Fruit fly (Drosophila melanogaster) whole organism, embryonic: ENCODE measurements around the gene dmrt11E.
A peak's percentile ranks its signal among the peaks of the same experiment; 100 is the strongest.

Source experiments
- B-H2 ChIP-seq: fragments of 200-800 bp; sonication (Bioruptor generic); optimal IDR thresholded peaks from 2 replicates; lab custom pipeline; 2018; ENCODE audit warnings: missing biosample characterization, mild to moderate bottlenecking, missing genetic modification characterization
- BEAF-32 ChIP-seq: fragments of 200-800 bp; sonication (Bioruptor generic); optimal IDR thresholded peaks from 3 replicates; lab custom pipeline; 2017; ENCODE audit warnings: missing biosample characterization, missing genetic modification characterization, mild to moderate bottlenecking, moderate library complexity, missing genetic modification reagents
- CG10431 ChIP-seq: fragments of 200-800 bp; sonication (Bioruptor generic); optimal IDR thresholded peaks from 3 replicates; lab custom pipeline; 2018; ENCODE audit warnings: missing biosample characterization, mild to moderate bottlenecking, missing genetic modification characterization
- CG16779 ChIP-seq: fragments of 200-800 bp; sonication (Bioruptor generic); IDR thresholded peaks from 2 replicates; pipeline ENCODE4 v1.3.6; 2022; ENCODE audit warnings: missing biosample characterization, missing genetic modification characterization
- CG16863 ChIP-seq: fragments of 200-800 bp; sonication (Bioruptor generic); optimal IDR thresholded peaks from 3 replicates; lab custom pipeline; 2016; ENCODE audit warnings: missing biosample characterization, missing genetic modification characterization
- CG17912 ChIP-seq: fragments of 200-800 bp; sonication (Bioruptor generic); optimal IDR thresholded peaks from 2 replicates; lab custom pipeline; 2018; ENCODE audit warnings: missing biosample characterization, mild to moderate bottlenecking, missing genetic modification characterization
- CG2120 ChIP-seq: fragments of 200-800 bp; sonication (Bioruptor generic); optimal IDR thresholded peaks from 3 replicates; lab custom pipeline; 2016; ENCODE audit warnings: missing biosample characterization, missing genetic modification characterization
- CG2129 ChIP-seq: fragments of 200-800 bp; sonication (Bioruptor generic); IDR thresholded peaks from 2 replicates; pipeline ENCODE4 v1.3.6; 2022; ENCODE audit warnings: missing biosample characterization, missing genetic modification characterization; ENCODE audit not compliant: partially characterized antibody
- CG2199 ChIP-seq: fragments of 200-800 bp; sonication (Bioruptor generic); IDR thresholded peaks from 3 replicates; pipeline ENCODE4 v1.3.6; 2022; ENCODE audit warnings: missing biosample characterization, missing genetic modification characterization
- CG2712 ChIP-seq: fragments of 200-800 bp; optimal IDR thresholded peaks from 3 replicates; lab custom pipeline; 2019; ENCODE audit warnings: missing biosample characterization, mild to moderate bottlenecking, missing genetic modification characterization, moderate library complexity
- CG2875 ChIP-seq: fragments of 200-800 bp; sonication (Bioruptor generic); optimal IDR thresholded peaks from 2 replicates; lab custom pipeline; 2017; ENCODE audit warnings: missing biosample characterization, mild to moderate bottlenecking, missing genetic modification characterization, missing genetic modification reagents
- CG31441 ChIP-seq: fragments of 200-800 bp; sonication (Bioruptor generic); IDR thresholded peaks from 2 replicates; pipeline ENCODE4 v1.3.6; 2022; ENCODE audit warnings: missing biosample characterization, missing genetic modification characterization
- CG34376 ChIP-seq: fragments of 200-800 bp; sonication (Bioruptor generic); optimal IDR thresholded peaks from 2 replicates; lab custom pipeline; 2018; ENCODE audit warnings: missing biosample characterization, mild to moderate bottlenecking, missing genetic modification characterization
- CG6654 ChIP-seq: fragments of 200-800 bp; sonication (Bioruptor generic); optimal IDR thresholded peaks from 2 replicates; lab custom pipeline; 2017; ENCODE audit warnings: missing biosample characterization, mild to moderate bottlenecking, missing genetic modification characterization
- CG6689 ChIP-seq: fragments of 200-800 bp; sonication (Bioruptor generic); IDR thresholded peaks from 2 replicates; pipeline ENCODE4 v1.3.6; 2022; ENCODE audit warnings: missing biosample characterization, missing genetic modification characterization
- CG7928 ChIP-seq: fragments of 200-800 bp; sonication (Bioruptor generic); optimal IDR thresholded peaks from 2 replicates; lab custom pipeline; 2017; ENCODE audit warnings: missing biosample characterization, mild to moderate bottlenecking, missing genetic modification characterization
- CG8281 ChIP-seq: fragments of 200-800 bp; sonication (Bioruptor generic); optimal IDR thresholded peaks from 2 replicates; lab custom pipeline; 2018; ENCODE audit warnings: missing biosample characterization, mild to moderate bottlenecking, missing genetic modification characterization, moderate library complexity
- CG9876 ChIP-seq: fragments of 200-800 bp; sonication (Bioruptor generic); optimal IDR thresholded peaks from 2 replicates; lab custom pipeline; 2016; ENCODE audit warnings: missing biosample characterization, missing genetic modification characterization
- D19A ChIP-seq: fragments of 200-800 bp; optimal IDR thresholded peaks from 3 replicates; lab custom pipeline; 2019; ENCODE audit warnings: missing biosample characterization, mild to moderate bottlenecking, missing genetic modification characterization, moderate library complexity
- Dip2 ChIP-seq: fragments of 200-800 bp; sonication (Bioruptor generic); IDR thresholded peaks from 2 replicates; pipeline ENCODE4 v1.3.6; 2022; ENCODE audit warnings: missing biosample characterization, missing genetic modification characterization
- GATAe ChIP-seq: fragments of 200-800 bp; sonication (Bioruptor generic); conservative IDR thresholded peaks from 2 replicates; pipeline ENCODE4 v1.3.6; 2022; ENCODE audit warnings: missing biosample characterization, missing genetic modification characterization
- HLHmδ ChIP-seq: fragments of 200-800 bp; sonication (Bioruptor generic); optimal IDR thresholded peaks from 2 replicates; lab custom pipeline; 2018; ENCODE audit warnings: missing biosample characterization, mild to moderate bottlenecking, missing genetic modification characterization, moderate library complexity
- Hey ChIP-seq: fragments of 200-800 bp; sonication (Bioruptor generic); optimal IDR thresholded peaks from 3 replicates; lab custom pipeline; 2018; ENCODE audit warnings: missing biosample characterization, mild to moderate bottlenecking, missing genetic modification characterization
- Kr ChIP-seq: fragments of 200-800 bp; sonication (Bioruptor generic); optimal IDR thresholded peaks from 2 replicates; lab custom pipeline; 2017; ENCODE audit warnings: missing biosample characterization, mild to moderate bottlenecking, missing genetic modification characterization
- NFAT ChIP-seq: fragments of 200-800 bp; sonication (Bioruptor generic); IDR thresholded peaks from 2 replicates; pipeline ENCODE4 v1.3.6; 2022; ENCODE audit warnings: missing biosample characterization, missing genetic modification characterization
- Nf-YB ChIP-seq: fragments of 200-800 bp; sonication (Bioruptor generic); optimal IDR thresholded peaks from 3 replicates; lab custom pipeline; 2019; ENCODE audit warnings: missing biosample characterization, mild to moderate bottlenecking, missing genetic modification characterization, moderate library complexity
- Scr ChIP-seq: fragments of 200-800 bp; sonication (Bioruptor generic); IDR thresholded peaks from 2 replicates; pipeline ENCODE4 v1.3.6; 2022; ENCODE audit warnings: missing biosample characterization, missing genetic modification characterization; ENCODE audit not compliant: partially characterized antibody
- Sin3A ChIP-seq: fragments of >200 bp; optimal IDR thresholded peaks from 2 replicates; lab custom pipeline; 2018
- Usf ChIP-seq: fragments of 200-800 bp; sonication (Bioruptor generic); optimal IDR thresholded peaks from 2 replicates; lab custom pipeline; 2017; ENCODE audit warnings: missing genotype, missing biosample characterization, missing genetic modification characterization
- crc ChIP-seq: fragments of 200-800 bp; sonication (Bioruptor generic); optimal IDR thresholded peaks from 2 replicates; lab custom pipeline; 2016; ENCODE audit warnings: missing biosample characterization, missing genetic modification characterization
- disco-r ChIP-seq: fragments of 200-800 bp; sonication (Bioruptor generic); optimal IDR thresholded peaks from 2 replicates; lab custom pipeline; 2016; ENCODE audit warnings: missing biosample characterization, missing genetic modification characterization
- esg ChIP-seq: fragments of 200-800 bp; sonication (Bioruptor generic); conservative IDR thresholded peaks from 2 replicates; pipeline ENCODE4 v1.3.6; 2022; ENCODE audit warnings: missing biosample characterization, missing genetic modification characterization
- fd96Cb ChIP-seq: fragments of 200-800 bp; sonication (Bioruptor generic); optimal IDR thresholded peaks from 2 replicates; lab custom pipeline; 2018; ENCODE audit warnings: missing biosample characterization, mild to moderate bottlenecking, missing genetic modification characterization, moderate library complexity
- gcm ChIP-seq: fragments of 200-800 bp; sonication (Bioruptor generic); optimal IDR thresholded peaks from 2 replicates; lab custom pipeline; 2019; ENCODE audit warnings: missing biosample characterization, mild to moderate bottlenecking, missing genetic modification characterization, moderate library complexity
- her ChIP-seq: fragments of 200-800 bp; sonication (Bioruptor generic); optimal IDR thresholded peaks from 2 replicates; lab custom pipeline; 2016; ENCODE audit warnings: missing biosample characterization, missing genetic modification characterization
- kay ChIP-seq: fragments of 200-800 bp; sonication (Bioruptor generic); optimal IDR thresholded peaks from 2 replicates; lab custom pipeline; 2016; ENCODE audit warnings: missing biosample characterization, missing genetic modification characterization
- ken ChIP-seq: fragments of 200-800 bp; sonication (Bioruptor generic); IDR thresholded peaks from 3 replicates; pipeline ENCODE4 v1.3.6; 2022; ENCODE audit warnings: missing biosample characterization, missing genetic modification characterization
- lilli ChIP-seq: fragments of 200-800 bp; sonication (Bioruptor generic); optimal IDR thresholded peaks from 3 replicates; lab custom pipeline; 2016; ENCODE audit warnings: missing biosample characterization, missing genetic modification characterization
- org-1 ChIP-seq: fragments of 200-800 bp; sonication (Bioruptor generic); optimal IDR thresholded peaks from 2 replicates; lab custom pipeline; 2017; ENCODE audit warnings: missing biosample characterization, missing genetic modification characterization
- otp ChIP-seq: fragments of 200-800 bp; sonication (Bioruptor generic); IDR thresholded peaks from 3 replicates; pipeline ENCODE4, ENCODE4 v1.3.6; 2022; ENCODE audit warnings: missing biosample characterization, missing genetic modification characterization
- run ChIP-seq: fragments of 200-800 bp; sonication (Bioruptor generic); optimal IDR thresholded peaks from 3 replicates; lab custom pipeline; 2018; ENCODE audit warnings: missing biosample characterization, mild to moderate bottlenecking, missing genetic modification characterization
- sens ChIP-seq: fragments of 200-800 bp; sonication (Bioruptor generic); peaks from one replicate; lab custom pipeline; 2016; ENCODE audit warnings: missing biosample characterization, missing genetic modification characterization
- seq ChIP-seq: fragments of 200-800 bp; sonication (Bioruptor generic); IDR thresholded peaks from 2 replicates; pipeline ENCODE4 v1.3.6; 2022; ENCODE audit warnings: missing biosample characterization, missing genetic modification characterization
- sima ChIP-seq: fragments of 200-800 bp; sonication (Bioruptor generic); optimal IDR thresholded peaks from 2 replicates; lab custom pipeline; 2016; ENCODE audit warnings: missing biosample characterization, missing genetic modification characterization
- sisA ChIP-seq: fragments of 200-800 bp; sonication (Bioruptor generic); IDR thresholded peaks from 2 replicates; pipeline ENCODE4 v1.3.6; 2022; ENCODE audit warnings: missing biosample characterization, missing genetic modification characterization
- slp2 ChIP-seq: fragments of 200-800 bp; sonication (Bioruptor generic); optimal IDR thresholded peaks from 2 replicates; lab custom pipeline; 2016; ENCODE audit warnings: missing biosample characterization, missing genetic modification characterization
- ssp ChIP-seq: fragments of 200-800 bp; sonication (Bioruptor generic); IDR thresholded peaks from 2 replicates; pipeline ENCODE4 v1.3.6; 2022; ENCODE audit warnings: missing biosample characterization, missing genetic modification characterization
- stc ChIP-seq: fragments of 200-800 bp; sonication (Bioruptor generic); IDR thresholded peaks from 2 replicates; pipeline ENCODE4 v1.3.6; 2022; ENCODE audit warnings: missing biosample characterization, missing genetic modification characterization
- stwl ChIP-seq: fragments of 200-800 bp; sonication (Bioruptor generic); optimal IDR thresholded peaks from 3 replicates; lab custom pipeline; 2018; ENCODE audit warnings: missing biosample characterization, mild to moderate bottlenecking, missing genetic modification characterization, moderate library complexity
- tll ChIP-seq, 2 experiments: fragments of 200-800 bp in 1 of 2; fragments of >200 bp in 1 of 2; sonication (Bioruptor generic) in 1 of 2; optimal IDR thresholded peaks; 2 replicates each; lab custom pipeline; 2017 to 2019; ENCODE audit warnings: missing biosample characterization in 2 of 2, missing genetic modification characterization in 2 of 2, mild to moderate bottlenecking in 1 of 2, moderate library complexity in 1 of 2
- usp ChIP-seq: fragments of >200 bp; optimal IDR thresholded peaks from 2 replicates; lab custom pipeline; 2017; ENCODE audit warnings: missing biosample characterization, missing genetic modification characterization
- zen2 ChIP-seq: fragments of 200-800 bp; sonication (Bioruptor generic); IDR thresholded peaks from 3 replicates; pipeline ENCODE4 v1.3.6; 2022; ENCODE audit warnings: missing biosample characterization, missing genetic modification characterization; ENCODE audit not compliant: partially characterized antibody

The dmrt11E gene

DNA sequence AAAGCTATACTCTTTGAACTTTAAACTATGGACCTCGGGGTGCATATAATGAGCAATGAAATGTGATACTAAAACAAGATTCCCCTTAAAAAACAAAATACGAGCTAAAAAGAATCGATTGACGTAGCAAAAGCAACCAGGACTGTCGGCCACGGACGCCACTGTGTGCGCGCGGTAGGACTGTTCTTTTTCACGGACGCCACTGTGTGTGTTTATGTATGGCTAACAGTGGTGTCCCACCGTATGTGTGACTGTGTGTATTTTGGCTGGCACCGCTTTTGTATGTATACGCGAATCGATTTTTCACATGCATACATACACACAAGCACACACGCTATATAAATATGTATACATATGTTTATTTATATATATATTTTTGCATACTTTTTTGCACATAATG, 15.8 kb downstream of the dmrt11E start (continued):
- TF ChIP-seq seq (GFP tag; lab: Robert Waterston, UW) (no peak), her (peak; percentile 70), Kr (no peak), Nf-YB (GFP tag; lab: Kevin White, UChicago) (no peak), Dip2 (GFP tag; lab: Robert Waterston, UW) (no peak), CG6654 (no peak), run (tag; lab: Kevin White, UChicago) (no peak), CG2120 (GFP tag; lab: Kevin White, UChicago) (peak; percentile 78), Scr (GFP tag; lab: Robert Waterston, UW) (no peak), Hey (tag; lab: Kevin White, UChicago) (no peak), fd96Cb (tag; lab: Kevin White, UChicago) (no peak), sens (GFP tag; lab: Kevin White, UChicago) (peak; percentile 93), CG2199 (GFP tag; lab: Robert Waterston, UW) (peak; percentile 92), Usf (GFP tag; lab: Kevin White, UChicago) (no peak), ssp (no peak), otp (GFP tag; lab: Robert Waterston, UW) (peak; percentile 64; the same call in 1 of the 3 replicates), slp2 (GFP tag; lab: Kevin White, UChicago) (peak; percentile 35), CG10431 (GFP tag; lab: Kevin White, UChicago) (no peak), B-H2 (GFP tag; lab: Kevin White, UChicago) (peak; percentile 40), crc (no peak), org-1 (no peak), CG7928 (GFP tag; lab: Kevin White, UChicago) (peak; percentile 8), CG2875 (no peak), GATAe (GFP tag; lab: Robert Waterston, UW) (no peak), tll (GFP tag; optimal IDR thresholded peaks at IDR 0.05; lab: Kevin White, UChicago) (no peak), zen2 (GFP tag; lab: Robert Waterston, UW) (no peak), usp (no peak), stwl (tag; lab: Kevin White, UChicago) (peak; percentile 13), stc (0 out of 2 replicates have a peak, but pooled peaks have one; percentile 11), CG2712 (tag; lab: Kevin White, UChicago) (peak; percentile 31), NFAT (GFP tag; lab: Robert Waterston, UW) (peak; percentile 83), disco-r (GFP tag; lab: Kevin White, UChicago) (no peak), CG34376 (GFP tag; lab: Kevin White, UChicago) (peak; percentile 18), kay (peak; percentile 42), lilli (GFP tag; lab: Kevin White, UChicago) (peak; percentile 78), HLHmδ (GFP tag; lab: Kevin White, UChicago) (peak; percentile 57), Sin3A (no peak), BEAF-32 (no peak), CG2129 (GFP tag; lab: Robert Waterston, UW) (no peak), gcm (no peak), CG8281 (tag; lab: Kevin White, UChicago) (no peak), CG9876 (GFP tag; lab: Kevin White, UChicago) (peak; percentile 48), CG16863 (peak; percentile 21), sima (no peak), sisA (GFP tag; lab: Robert Waterston, UW) (peak; percentile 66), CG6689 (GFP tag; lab: Robert Waterston, UW) (0 out of 2 replicates have a peak, but pooled peaks have one; percentile 15), esg (GFP tag; lab: Robert Waterston, UW) (no peak), CG31441 (no peak), D19A (tag; lab: Kevin White, UChicago) (peak; percentile 12), CG16779 (GFP tag; lab: Robert Waterston, UW) (peak; percentile 70; the same call in 1 of the 2 replicates), ken (GFP tag; lab: Robert Waterston, UW) (peak; percentile 62; the same call in 2 of the 3 replicates), CG17912 (GFP tag; lab: Kevin White, UChicago) (peak; percentile 79)
